Fruit fly (Drosophila melanogaster) whole organism, embryonic: ENCODE data around the gene Baldspot.

ENCODE experiments used
- CG12942 ChIP-seq: fragments of 200-800 bp; sonication (Bioruptor generic); optimal IDR thresholded peaks from 3 replicates; lab custom pipeline; 2016; ENCODE audit warnings: missing biosample characterization, missing genetic modification characterization
- CG13287 ChIP-seq: fragments of 200-800 bp; sonication (Bioruptor generic); IDR thresholded peaks from 2 replicates; pipeline ENCODE4 v1.3.6; 2022; ENCODE audit warnings: missing biosample characterization, missing genetic modification characterization; ENCODE audit not compliant: partially characterized antibody
- CG13296 ChIP-seq: fragments of 200-800 bp; sonication (Bioruptor generic); optimal IDR thresholded peaks from 3 replicates; lab custom pipeline; 2018; ENCODE audit warnings: missing biosample characterization, mild to moderate bottlenecking, missing genetic modification characterization
- CG14050 ChIP-seq: fragments of 200-800 bp; sonication (Bioruptor generic); IDR thresholded peaks from 3 replicates; pipeline ENCODE4 v1.3.6; 2022; ENCODE audit warnings: missing biosample characterization, missing genetic modification characterization
- CG18262 ChIP-seq: fragments of 200-800 bp; optimal IDR thresholded peaks from 3 replicates; lab custom pipeline; 2019; ENCODE audit warnings: missing biosample characterization, mild to moderate bottlenecking, missing genetic modification characterization, moderate library complexity
- CG31224 ChIP-seq: fragments of 200-800 bp; sonication (Bioruptor generic); IDR thresholded peaks from 2 replicates; pipeline ENCODE4 v1.3.6; 2022; ENCODE audit warnings: missing biosample characterization, missing genetic modification characterization
- CG32532 ChIP-seq: fragments of 200-800 bp; sonication (Bioruptor generic); IDR thresholded peaks from 2 replicates; pipeline ENCODE4 v1.3.6; 2022; ENCODE audit warnings: missing biosample characterization, missing genetic modification characterization
- CG3847 ChIP-seq: fragments of 200-800 bp; sonication (Bioruptor generic); IDR thresholded peaks from 2 replicates; pipeline ENCODE4 v1.3.6; 2022; ENCODE audit warnings: missing biosample characterization, missing genetic modification characterization
- CG42726 ChIP-seq: fragments of 200-800 bp; sonication (Bioruptor generic); IDR thresholded peaks from 2 replicates; pipeline ENCODE4 v1.3.6; 2022; ENCODE audit warnings: missing biosample characterization, missing genetic modification characterization; ENCODE audit not compliant: partially characterized antibody
- CG43689 ChIP-seq: fragments of 200-800 bp; sonication (Bioruptor generic); IDR thresholded peaks from 2 replicates; pipeline ENCODE4 v1.3.6; 2022; ENCODE audit warnings: missing biosample characterization, missing genetic modification characterization
- CG4707 ChIP-seq: fragments of 200-800 bp; sonication (Bioruptor generic); optimal IDR thresholded peaks from 2 replicates; lab custom pipeline; 2018; ENCODE audit warnings: missing biosample characterization, mild to moderate bottlenecking, missing genetic modification characterization, moderate library complexity
- CG7987 ChIP-seq: fragments of 200-800 bp; sonication (Bioruptor generic); optimal IDR thresholded peaks from 2 replicates; lab custom pipeline; 2018; ENCODE audit warnings: missing biosample characterization, mild to moderate bottlenecking, missing genetic modification characterization, moderate library complexity
- CG8478 ChIP-seq: fragments of >200 bp; optimal IDR thresholded peaks from 2 replicates; lab custom pipeline; 2018
- CG9437 ChIP-seq: fragments of 200-800 bp; sonication (Bioruptor generic); optimal IDR thresholded peaks from 2 replicates; lab custom pipeline; 2018; ENCODE audit warnings: missing biosample characterization, mild to moderate bottlenecking, missing genetic modification characterization
- CG9797 ChIP-seq: fragments of 200-800 bp; sonication (Bioruptor generic); optimal IDR thresholded peaks from 3 replicates; lab custom pipeline; 2018; ENCODE audit warnings: missing biosample characterization, mild to moderate bottlenecking, missing genetic modification characterization
- Dll ChIP-seq: fragments of 200-800 bp; sonication (Bioruptor generic); IDR thresholded peaks from 4 replicates; pipeline ENCODE4 v1.3.6; 2022; ENCODE audit warnings: missing biosample characterization, missing genetic modification characterization; ENCODE audit not compliant: partially characterized antibody
- Elba2 ChIP-seq: fragments of 200-800 bp; sonication (Bioruptor generic); optimal IDR thresholded peaks from 3 replicates; lab custom pipeline; 2016; ENCODE audit warnings: missing biosample characterization, missing genetic modification characterization
- Gug ChIP-seq: fragments of 200-800 bp; sonication (Bioruptor generic); IDR thresholded peaks from 4 replicates; pipeline ENCODE4 v1.3.6; 2022; ENCODE audit warnings: missing biosample characterization, missing genetic modification characterization
- H15 ChIP-seq: fragments of 200-800 bp; sonication (Bioruptor generic); IDR thresholded peaks from 3 replicates; pipeline ENCODE4 v1.3.6; 2022; ENCODE audit warnings: missing biosample characterization, missing genetic modification characterization
- H2.0 ChIP-seq: fragments of 200-800 bp; sonication (Bioruptor generic); IDR thresholded peaks from 2 replicates; pipeline ENCODE4 v1.3.6; 2022; ENCODE audit warnings: missing biosample characterization, missing genetic modification characterization
- Hey ChIP-seq: fragments of 200-800 bp; sonication (Bioruptor generic); optimal IDR thresholded peaks from 3 replicates; lab custom pipeline; 2018; ENCODE audit warnings: missing biosample characterization, mild to moderate bottlenecking, missing genetic modification characterization
- Hr3 ChIP-seq: fragments of 200-800 bp; sonication (Bioruptor generic); optimal IDR thresholded peaks from 3 replicates; lab custom pipeline; 2016; ENCODE audit warnings: missing biosample characterization, missing genetic modification characterization
- Lpt ChIP-seq: fragments of >200 bp; optimal IDR thresholded peaks from 2 replicates; lab custom pipeline; 2018; ENCODE audit warnings: missing biosample characterization, missing genetic modification characterization
- Rx ChIP-seq: fragments of 200-800 bp; sonication (Bioruptor generic); IDR thresholded peaks from 2 replicates; pipeline ENCODE4 v1.3.6; 2022; ENCODE audit warnings: missing biosample characterization, missing genetic modification characterization
- Scr ChIP-seq: fragments of 200-800 bp; sonication (Bioruptor generic); IDR thresholded peaks from 2 replicates; pipeline ENCODE4 v1.3.6; 2022; ENCODE audit warnings: missing biosample characterization, missing genetic modification characterization; ENCODE audit not compliant: partially characterized antibody
- Ssrp ChIP-seq: fragments of 200-800 bp; sonication (Bioruptor generic); optimal IDR thresholded peaks from 2 replicates; lab custom pipeline; 2018; ENCODE audit warnings: missing biosample characterization, mild to moderate bottlenecking, missing genetic modification characterization, moderate library complexity
- Taf1 ChIP-seq: fragments of 200-800 bp; sonication (Bioruptor generic); IDR thresholded peaks from 2 replicates; pipeline ENCODE4 v1.3.6; 2022; ENCODE audit warnings: missing biosample characterization, missing genetic modification characterization
- ac ChIP-seq: fragments of 200-800 bp; sonication (Bioruptor generic); optimal IDR thresholded peaks from 3 replicates; lab custom pipeline; 2017; ENCODE audit warnings: missing biosample characterization, mild to moderate bottlenecking, missing genetic modification characterization
- al ChIP-seq: fragments of 200-800 bp; sonication (Bioruptor generic); IDR thresholded peaks from 2 replicates; pipeline ENCODE4 v1.3.6; 2022; ENCODE audit warnings: missing biosample characterization, missing genetic modification characterization
- aop ChIP-seq: fragments of 200-800 bp; sonication (Bioruptor generic); IDR thresholded peaks from 2 replicates; pipeline ENCODE4 v1.3.6; 2022; ENCODE audit warnings: missing biosample characterization, missing genetic modification characterization
- br ChIP-seq: fragments of >200 bp; optimal IDR thresholded peaks from 2 replicates; lab custom pipeline; 2017
- dysf ChIP-seq: fragments of 200-800 bp; sonication (Bioruptor generic); IDR thresholded peaks from 3 replicates; pipeline ENCODE4 v1.3.6; 2022; ENCODE audit warnings: missing biosample characterization, missing genetic modification characterization
- ems ChIP-seq: fragments of 200-800 bp; sonication (Bioruptor generic); optimal IDR thresholded peaks from 3 replicates; lab custom pipeline; 2016; ENCODE audit warnings: missing biosample characterization, missing genetic modification characterization
- ftz-f1 ChIP-seq: fragments of 200-800 bp; sonication (Bioruptor generic); optimal IDR thresholded peaks from 2 replicates; lab custom pipeline; 2016; ENCODE audit warnings: missing biosample characterization, missing genetic modification characterization
- h ChIP-seq: fragments of >200 bp; optimal IDR thresholded peaks from 2 replicates; lab custom pipeline; 2017
- hb ChIP-seq: fragments of 200-800 bp; sonication (Bioruptor generic); IDR thresholded peaks from 3 replicates; pipeline ENCODE4 v1.3.6; 2022; ENCODE audit warnings: missing biosample characterization, missing genetic modification characterization; ENCODE audit not compliant: partially characterized antibody
- hbn ChIP-seq: fragments of 200-800 bp; sonication (Bioruptor generic); IDR thresholded peaks from 2 replicates; pipeline ENCODE4 v1.3.6; 2022; ENCODE audit warnings: missing biosample characterization, missing genetic modification characterization; ENCODE audit not compliant: partially characterized antibody
- luna ChIP-seq: fragments of 200-800 bp; sonication (Bioruptor generic); optimal IDR thresholded peaks from 2 replicates; lab custom pipeline; 2016; ENCODE audit warnings: missing biosample characterization, missing genetic modification characterization
- odd ChIP-seq: fragments of 200-800 bp; sonication (Bioruptor generic); optimal IDR thresholded peaks from 2 replicates; lab custom pipeline; 2017; ENCODE audit warnings: missing biosample characterization, mild to moderate bottlenecking, missing genetic modification characterization
- pan ChIP-seq, 4 experiments: fragments of >200 bp in 3 of 4; fragments of 200-800 bp in 1 of 4; sonication (Bioruptor generic) in 1 of 4; optimal IDR thresholded peaks in 3 of 4; IDR thresholded peaks in 1 of 4; 2 replicates each; pipeline versions ENCODE4 v1.3.6 to Lab custom; 2017 to 2022; ENCODE audit warnings: missing biosample characterization in 2 of 4, missing genetic modification characterization in 2 of 4, mixed read lengths in 1 of 4
- phol ChIP-seq: fragments of 200-800 bp; sonication (Bioruptor generic); optimal IDR thresholded peaks from 3 replicates; lab custom pipeline; 2018; ENCODE audit warnings: missing biosample characterization, mild to moderate bottlenecking, missing genetic modification characterization, moderate library complexity
- pnt ChIP-seq: fragments of 200-800 bp; sonication (Bioruptor generic); optimal IDR thresholded peaks from 3 replicates; lab custom pipeline; 2016; ENCODE audit warnings: missing biosample characterization, missing genetic modification characterization
- prd ChIP-seq, 3 experiments: fragments of >200 bp in 2 of 3; fragments of 200-800 bp in 1 of 3; sonication (Bioruptor generic) in 1 of 3; optimal IDR thresholded peaks in 2 of 3; IDR thresholded peaks in 1 of 3; 2 replicates in 2 of 3; 3 replicates in 1 of 3; pipeline versions ENCODE4 v1.3.6 to Lab custom; 2017 to 2022; ENCODE audit warnings: missing biosample characterization in 1 of 3, missing genetic modification characterization in 1 of 3
- pum ChIP-seq: fragments of 200-800 bp; sonication (Bioruptor generic); optimal IDR thresholded peaks from 2 replicates; lab custom pipeline; 2016; ENCODE audit warnings: missing biosample characterization, missing genetic modification characterization
- sna ChIP-seq: fragments of 200-800 bp; sonication (Bioruptor generic); IDR thresholded peaks from 2 replicates; pipeline ENCODE4 v1.3.6; 2022; ENCODE audit warnings: missing biosample characterization, missing genetic modification characterization; ENCODE audit not compliant: partially characterized antibody
- sqz ChIP-seq: fragments of 200-800 bp; sonication (Bioruptor generic); optimal IDR thresholded peaks from 3 replicates; lab custom pipeline; 2018; ENCODE audit warnings: missing biosample characterization, mild to moderate bottlenecking, missing genetic modification characterization
- ssp ChIP-seq: fragments of 200-800 bp; sonication (Bioruptor generic); IDR thresholded peaks from 2 replicates; pipeline ENCODE4 v1.3.6; 2022; ENCODE audit warnings: missing biosample characterization, missing genetic modification characterization
- toy ChIP-seq: fragments of 200-800 bp; sonication (Bioruptor generic); IDR thresholded peaks from 2 replicates; pipeline ENCODE4 v1.3.6; 2022; ENCODE audit warnings: missing biosample characterization, missing genetic modification characterization
- vnd ChIP-seq: fragments of 200-800 bp; sonication (Bioruptor generic); IDR thresholded peaks from 3 replicates; pipeline ENCODE4 v1.3.6; 2022; ENCODE audit warnings: missing biosample characterization, missing genetic modification characterization; ENCODE audit not compliant: partially characterized antibody
- yki ChIP-seq: fragments of >200 bp; optimal IDR thresholded peaks from 3 replicates; lab custom pipeline; 2018
- zen ChIP-seq: fragments of 200-800 bp; sonication (Bioruptor generic); optimal IDR thresholded peaks from 3 replicates; lab custom pipeline; 2018; ENCODE audit warnings: missing biosample characterization, mild to moderate bottlenecking, missing genetic modification characterization, moderate library complexity

Gene Baldspot

dm6 chr3L:16612152-16612551, 49.3 kb downstream of the Baldspot start, which contains the start of gene CG4101 (continued):
- TF ChIP-seq CG13296 (peak; percentile 77), ssp (peak; percentile 57), CG12942 (GFP tag; lab: Kevin White, UChicago) (peak; percentile 81), pan (optimal IDR thresholded peaks at IDR 0.05; lab: Kevin White, UChicago) (no peak), pan (GFP tag; optimal IDR thresholded peaks at IDR 0.05 in 1 of 2, IDR thresholded peaks at IDR 0.05 in 1 of 2) (peak in 1 of 2 experiments; percentile 66), Ssrp (tag; lab: Kevin White, UChicago) (peak; percentile 75), Hey (tag; lab: Kevin White, UChicago) (peak; percentile 35), CG31224 (peak; percentile 68), toy (GFP tag; lab: Robert Waterston, UW) (0 out of 2 replicates have a peak, but pooled peaks have one; percentile 18), CG4707 (GFP tag; lab: Kevin White, UChicago) (no peak), pum (GFP tag; lab: Kevin White, UChicago) (peak; percentile 65), Rx (GFP tag; lab: Robert Waterston, UW) (peak; percentile 66), CG7987 (GFP tag; lab: Kevin White, UChicago) (peak; percentile 53), CG9437 (GFP tag; lab: Kevin White, UChicago) (peak; percentile 37), CG8478 (lab: Kevin White, UChicago) (no peak), CG18262 (tag; lab: Kevin White, UChicago) (peak; percentile 70), luna (GFP tag; lab: Kevin White, UChicago) (peak; percentile 77), CG14050 (GFP tag; lab: Robert Waterston, UW) (peak; percentile 71), CG3847 (GFP tag; lab: Robert Waterston, UW) (peak; percentile 86), hbn (peak; percentile 85), al (GFP tag; lab: Robert Waterston, UW) (peak; percentile 80), h (lab: Kevin White, UChicago) (no peak), yki (lab: Kevin White, UChicago) (no peak), prd (optimal IDR thresholded peaks at IDR 0.05; lab: Kevin White, UChicago) (no peak), prd (GFP tag; IDR thresholded peaks at IDR 0.05; lab: Robert Waterston, UW) (peak; percentile 85), Gug (peak; percentile 73; the same call in 2 of the 4 replicates), Elba2 (GFP tag; lab: Kevin White, UChicago) (peak; percentile 34), ac (GFP tag; lab: Kevin White, UChicago) (no peak), br (no peak), pnt (GFP tag; lab: Kevin White, UChicago) (peak; percentile 66), ftz-f1 (GFP tag; lab: Kevin White, UChicago) (peak; percentile 38), hb (GFP tag; lab: Robert Waterston, UW) (no peak; the same call in 2 of the 3 replicates), odd (GFP tag; lab: Kevin White, UChicago) (peak; percentile 62), CG32532 (GFP tag; lab: Robert Waterston, UW) (peak; percentile 84), dysf (GFP tag; lab: Robert Waterston, UW) (peak; percentile 78), Lpt (GFP tag; lab: Kevin White, UChicago) (no peak), ems (GFP tag; lab: Kevin White, UChicago) (peak; percentile 81), vnd (GFP tag; lab: Robert Waterston, UW) (peak; percentile 75), aop (GFP tag; lab: Robert Waterston, UW) (no peak), Hr3 (GFP tag; lab: Kevin White, UChicago) (peak; percentile 83)

- TF ChIP-seq CG43689 (GFP tag; lab: Robert Waterston, UW): no peak
- TF ChIP-seq CG13287 (GFP tag; lab: Robert Waterston, UW): peak; percentile 71
- no peak for TF ChIP-seq Taf1
- no peak for TF ChIP-seq CG42726
- TF ChIP-seq sqz (GFP tag; lab: Kevin White, UChicago): no peak
- peak; percentile 43 for TF ChIP-seq hbn
- TF ChIP-seq Scr (GFP tag; lab: Robert Waterston, UW): peak; percentile 59
- peak; percentile 56; the same call in 3 of the 4 replicates for TF ChIP-seq Dll (GFP tag; lab: Robert Waterston, UW)
- TF ChIP-seq zen: no peak
- peak; percentile 71 for TF ChIP-seq CG9797
- TF ChIP-seq H2.0: no peak
- no peak for TF ChIP-seq CG14050 (GFP tag; lab: Robert Waterston, UW)
- 0 out of 2 replicates have a peak, but pooled peaks have one; percentile 45 for TF ChIP-seq sna (GFP tag; lab: Robert Waterston, UW)
- no peak for TF ChIP-seq phol (tag; lab: Kevin White, UChicago)
- no peak for TF ChIP-seq H15 (GFP tag; lab: Robert Waterston, UW)
Observed at dm6 chr3L:16610201-16610600, 51.2 kb downstream of the Baldspot start, which contains the start of gene Prosbeta6. Prosbeta6 (minus strand) TSS chr3L:16610418.
